Worm (Caenorhabditis elegans) whole organism, midembryonic: ENCODE data around the gene fezf-1.

ENCODE experiments used
- T22C8.4 ChIP-seq: fragments of 200-800 bp; sonication (Bioruptor generic); IDR thresholded peaks from 2 replicates; pipeline ENCODE4 v1.3.6; 2022; ENCODE audit warnings: missing genetic modification characterization, missing compliant biosample characterization
- cog-1 ChIP-seq: sonication (generic microtip); optimal IDR thresholded peaks from 2 replicates; lab custom pipeline; 2016; ENCODE audit warnings: missing genetic modification characterization, missing compliant biosample characterization
- flt-1 ChIP-seq: fragments of 200-800 bp; sonication (Bioruptor generic); IDR thresholded peaks from 2 replicates; pipeline ENCODE4 v1.3.6; 2022; ENCODE audit warnings: missing genetic modification characterization, missing compliant biosample characterization
- klf-2 ChIP-seq: fragments of 200-800 bp; sonication (Bioruptor generic); conservative IDR thresholded peaks from 2 replicates; pipeline ENCODE4 v1.3.6; 2022; ENCODE audit warnings: missing genetic modification reagents, missing genetic modification characterization, missing compliant biosample characterization
- med-1 ChIP-seq: sonication (generic microtip); optimal IDR thresholded peaks from 2 replicates; lab custom pipeline; 2017; ENCODE audit warnings: missing genetic modification characterization, mild to moderate bottlenecking, missing compliant biosample characterization, antibody characterized with exemption, missing genetic modification reagents; ENCODE audit not compliant: insufficient read depth
- ref-1 ChIP-seq: fragments of 200-800 bp; sonication (Bioruptor generic); conservative IDR thresholded peaks from 2 replicates; pipeline ENCODE4 v1.3.6; 2022; ENCODE audit warnings: missing genetic modification reagents, missing genetic modification characterization, missing compliant biosample characterization
- tab-1 ChIP-seq: fragments of 200-800 bp; sonication (Bioruptor generic); IDR thresholded peaks from 2 replicates; pipeline ENCODE4 v1.3.6; 2022; ENCODE audit warnings: missing genetic modification characterization, missing compliant biosample characterization
- ztf-23 ChIP-seq: fragments of 200-800 bp; sonication (Bioruptor generic); IDR thresholded peaks from 2 replicates; pipeline ENCODE4 v1.3.6; 2022; ENCODE audit warnings: missing genetic modification reagents, missing genetic modification characterization, missing compliant biosample characterization
- ztf-29 ChIP-seq: fragments of 200-800 bp; sonication (Bioruptor generic); IDR thresholded peaks from 2 replicates; pipeline ENCODE4 v1.3.6; 2022; ENCODE audit warnings: missing genetic modification reagents, missing genetic modification characterization, missing compliant biosample characterization

The fezf-1 gene

DNA sequence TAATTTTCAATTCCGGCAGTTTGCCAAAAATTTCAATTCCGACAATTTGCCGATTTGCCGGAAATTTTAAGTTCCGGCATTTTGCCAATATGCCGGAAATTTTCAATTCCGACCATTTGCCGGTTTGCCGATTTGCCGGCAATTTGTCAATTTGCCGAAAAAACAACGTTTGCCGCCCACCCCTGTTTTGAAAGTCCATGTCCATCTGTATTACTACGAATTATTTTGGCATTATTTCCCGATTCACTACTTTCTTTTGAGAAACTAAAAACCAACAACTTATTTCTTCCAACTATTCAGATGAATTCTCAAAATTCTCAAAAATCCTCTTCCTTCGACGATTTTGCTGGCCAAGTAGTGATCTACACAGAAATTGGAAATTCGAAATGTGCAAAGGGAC, 26.4 kb downstream of the fezf-1 start, which contains the start of gene Y45F10A.7:
Y45F10A.7 (plus strand) TSS at position 301 of the 400 bp plus-strand sequence.
- TF ChIP-seq ztf-23 (GFP tag; lab: Robert Waterston, UW): no peak
- no peak for TF ChIP-seq flt-1 (GFP tag; lab: Robert Waterston, UW)
- TF ChIP-seq klf-2 (GFP tag; lab: Robert Waterston, UW): no peak
- no peak for TF ChIP-seq med-1 (GFP tag; lab: Kevin White, UChicago)
- TF ChIP-seq tab-1: no peak
- no peak for TF ChIP-seq T22C8.4 (GFP tag; lab: Robert Waterston, UW)
- no peak for TF ChIP-seq cog-1 (tag; lab: Kevin White, UChicago)
- no peak for TF ChIP-seq ztf-29 (GFP tag; lab: Robert Waterston, UW)
- no peak for TF ChIP-seq ref-1 (GFP tag; lab: Robert Waterston, UW)

DNA sequence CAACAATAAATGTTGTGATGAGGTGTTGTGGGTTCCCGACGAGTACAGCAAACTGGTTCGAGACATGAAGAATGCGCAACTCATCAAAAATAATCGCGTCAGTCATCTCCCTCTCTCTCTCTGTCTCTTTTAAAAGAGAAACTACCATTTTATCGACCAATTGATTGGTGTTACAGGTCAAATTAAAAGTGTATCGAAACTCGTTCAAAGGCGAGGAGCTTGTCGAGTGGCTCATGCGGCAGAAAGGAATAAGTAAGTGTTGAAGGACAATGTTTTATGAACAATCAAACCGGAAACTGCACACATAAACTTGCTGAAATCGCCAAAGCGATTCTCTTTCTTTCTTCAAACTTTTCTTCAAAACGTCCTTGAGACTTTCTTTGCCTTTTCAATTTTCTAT, 27.8 kb downstream of the fezf-1 start:
- no peak for TF ChIP-seq T22C8.4 (GFP tag; lab: Robert Waterston, UW)
- no peak for TF ChIP-seq flt-1 (GFP tag; lab: Robert Waterston, UW)
- TF ChIP-seq ref-1 (GFP tag; lab: Robert Waterston, UW): no peak
- no peak for TF ChIP-seq tab-1
- no peak for TF ChIP-seq klf-2 (GFP tag; lab: Robert Waterston, UW)
- TF ChIP-seq ztf-29 (GFP tag; lab: Robert Waterston, UW): no peak
- no peak for TF ChIP-seq med-1 (GFP tag; lab: Kevin White, UChicago)
- no peak for TF ChIP-seq cog-1 (tag; lab: Kevin White, UChicago)
- no peak for TF ChIP-seq ztf-23 (GFP tag; lab: Robert Waterston, UW)

DNA sequence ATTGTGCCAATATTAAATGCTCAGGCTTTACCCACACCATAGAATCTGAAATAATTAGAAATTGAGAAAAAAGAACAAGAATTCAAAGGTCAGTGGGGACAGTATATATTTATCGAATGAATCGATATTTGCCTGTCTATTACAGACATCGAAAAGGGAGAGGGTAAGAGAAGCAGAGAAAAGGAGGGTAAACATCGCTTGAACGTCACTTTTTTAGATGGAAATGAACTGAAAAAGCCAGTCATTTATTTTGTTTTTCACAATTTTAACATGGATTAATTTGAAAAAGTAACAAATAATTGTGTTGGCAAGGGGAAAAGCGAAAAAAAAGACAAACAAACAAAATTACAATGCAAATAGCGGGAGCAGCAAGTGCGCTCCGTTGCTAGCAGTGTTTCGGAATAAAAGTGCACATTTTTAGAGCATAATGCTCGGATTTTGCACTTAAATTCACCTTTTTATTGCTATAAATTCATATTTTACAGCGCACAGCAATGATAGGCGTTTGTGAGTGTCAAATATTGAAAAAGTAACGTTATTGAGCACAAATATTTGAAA, 37.0 kb downstream of the fezf-1 start, which contains the start of gene tbc-9:
tbc-9 (minus strand) TSS at position 51 of the 558 bp plus-strand sequence.
- no peak for TF ChIP-seq klf-2 (GFP tag; lab: Robert Waterston, UW)
- TF ChIP-seq ztf-29 (GFP tag; lab: Robert Waterston, UW): no peak
- no peak for TF ChIP-seq ref-1 (GFP tag; lab: Robert Waterston, UW)
- no peak for TF ChIP-seq tab-1
- TF ChIP-seq med-1 (GFP tag; lab: Kevin White, UChicago): no peak
- TF ChIP-seq flt-1 (GFP tag; lab: Robert Waterston, UW): no peak
- no peak for TF ChIP-seq cog-1 (tag; lab: Kevin White, UChicago)
- TF ChIP-seq T22C8.4 (GFP tag; lab: Robert Waterston, UW): no peak; the same call in 1 of the 2 replicates
- TF ChIP-seq ztf-23 (GFP tag; lab: Robert Waterston, UW): no peak

DNA sequence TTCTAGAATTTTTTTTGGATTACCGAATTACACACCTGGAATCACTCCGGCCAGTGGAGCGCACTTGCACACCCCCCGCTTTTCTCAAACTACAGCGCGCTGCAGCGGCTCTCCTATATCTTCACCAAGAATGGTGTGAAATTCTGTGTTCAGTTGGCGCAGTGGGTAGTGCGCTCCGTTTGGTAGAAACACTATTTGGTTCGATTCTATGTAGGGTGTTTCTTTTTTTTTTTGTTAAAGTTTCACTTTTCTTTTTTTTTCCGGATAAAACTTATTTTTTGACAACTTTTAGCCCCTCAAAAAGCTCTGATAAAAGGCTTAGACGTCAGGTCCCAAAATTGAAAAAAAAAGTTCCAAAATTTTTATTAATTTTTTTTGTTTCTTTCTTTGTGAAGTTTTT, 38.2 kb downstream of the fezf-1 start:
- TF ChIP-seq ref-1 (GFP tag; lab: Robert Waterston, UW): 0 out of 2 replicates have a peak, but pooled peaks have one; percentile 17
- peak; percentile 66 for TF ChIP-seq T22C8.4 (GFP tag; lab: Robert Waterston, UW)
- TF ChIP-seq flt-1 (GFP tag; lab: Robert Waterston, UW): peak; percentile 67
- 0 out of 2 replicates have a peak, but pooled peaks have one; percentile 37 for TF ChIP-seq ztf-23 (GFP tag; lab: Robert Waterston, UW)
- 0 out of 2 replicates have a peak, but pooled peaks have one; percentile 53 for TF ChIP-seq tab-1

DNA sequence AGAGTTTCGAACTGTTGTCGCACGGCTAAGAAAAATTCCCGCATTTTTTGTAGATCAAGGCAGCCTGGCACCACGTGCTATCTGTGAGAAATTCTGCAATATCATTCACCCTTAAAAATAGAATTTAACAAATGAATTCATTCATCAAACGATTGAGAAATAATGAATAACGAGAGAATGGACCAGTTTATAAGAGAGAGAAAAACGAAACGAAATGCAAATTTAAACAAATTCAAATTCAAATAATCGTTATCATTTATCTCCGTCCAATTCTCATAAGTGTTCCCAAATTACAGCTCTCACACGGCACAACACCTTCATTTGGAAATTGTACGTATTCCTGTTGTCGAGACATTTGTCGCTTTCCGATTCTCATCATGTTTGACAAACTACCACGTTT, 39.2 kb downstream of the fezf-1 start, which contains the start of gene seld-1:
seld-1 (plus strand) TSS at position 301 of the 400 bp plus-strand sequence.
- TF ChIP-seq tab-1 (no peak), ref-1 (GFP tag; lab: Robert Waterston, UW) (no peak), klf-2 (GFP tag; lab: Robert Waterston, UW) (no peak), flt-1 (GFP tag; lab: Robert Waterston, UW) (no peak), cog-1 (tag; lab: Kevin White, UChicago) (no peak), T22C8.4 (GFP tag; lab: Robert Waterston, UW) (no peak), med-1 (GFP tag; lab: Kevin White, UChicago) (no peak)

DNA sequence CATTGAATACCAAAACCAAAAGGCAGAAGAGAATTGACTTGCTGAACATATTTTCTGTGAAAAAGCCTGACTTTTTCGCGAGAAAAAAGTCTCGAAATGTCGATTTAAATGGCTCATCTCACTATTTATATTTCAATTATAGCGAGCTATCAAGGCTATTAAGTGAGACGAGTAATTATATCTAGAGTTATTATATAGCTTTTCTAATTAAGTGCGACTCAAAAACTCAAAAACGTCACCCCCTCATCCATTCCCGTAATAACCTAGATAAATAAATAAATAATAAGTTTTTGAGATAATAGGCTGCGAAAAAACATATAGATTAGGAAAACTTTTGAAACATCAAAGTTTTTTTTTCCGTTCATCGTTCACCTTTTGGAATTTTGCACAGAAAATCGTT, 39.8 kb downstream of the fezf-1 start, which contains the start of gene nlp-17:
nlp-17 (minus strand) TSS at position 101 of the 400 bp plus-strand sequence.
- TF ChIP-seq ztf-23 (GFP tag; lab: Robert Waterston, UW) (no peak), med-1 (GFP tag; lab: Kevin White, UChicago) (no peak), tab-1 (no peak), cog-1 (tag; lab: Kevin White, UChicago) (no peak), T22C8.4 (GFP tag; lab: Robert Waterston, UW) (no peak), ref-1 (GFP tag; lab: Robert Waterston, UW) (no peak), ztf-29 (GFP tag; lab: Robert Waterston, UW) (no peak), klf-2 (GFP tag; lab: Robert Waterston, UW) (no peak), flt-1 (GFP tag; lab: Robert Waterston, UW) (no peak)

DNA sequence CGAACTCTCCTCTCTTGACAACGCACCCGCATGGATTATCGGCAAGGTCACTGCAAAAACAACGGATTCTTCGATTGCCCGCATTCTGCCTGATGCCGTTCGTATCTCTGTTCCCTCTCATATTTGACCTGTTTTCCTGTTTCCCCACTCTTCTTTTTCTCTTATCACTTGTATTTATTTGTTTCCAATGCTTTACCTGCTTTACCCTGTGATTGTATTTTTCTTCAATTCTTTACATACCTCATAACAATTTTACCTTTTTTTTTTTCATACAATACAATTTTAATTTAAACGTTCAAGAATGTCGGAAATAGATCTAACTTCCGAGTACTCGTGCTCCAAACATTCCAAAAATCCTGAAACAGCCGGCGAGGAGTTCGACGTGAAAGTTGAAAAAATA, 43.0 kb downstream of the fezf-1 start, which contains the start of gene afmd-2:
afmd-2 (plus strand) TSS at position 301 of the 400 bp plus-strand sequence.
- TF ChIP-seq flt-1 (GFP tag; lab: Robert Waterston, UW): no peak

DNA sequence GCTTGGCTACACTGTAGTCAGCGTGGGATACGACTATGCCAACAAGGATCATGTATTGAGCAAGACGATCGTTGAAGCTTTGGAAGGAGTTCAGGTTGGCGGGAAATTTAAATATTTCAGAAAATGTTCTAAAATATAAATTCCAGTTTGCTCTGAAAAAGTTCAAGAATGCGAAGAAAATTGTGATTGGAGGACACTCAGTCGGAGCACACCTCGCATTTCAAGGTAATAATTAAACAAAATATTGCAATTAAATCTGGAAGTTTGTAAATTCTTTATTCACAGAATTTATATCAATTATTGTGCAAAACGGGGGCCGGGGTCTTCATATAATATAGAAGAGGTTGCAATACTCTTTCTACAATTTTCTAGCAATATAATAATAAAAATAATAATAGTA, 44.2 kb downstream of the fezf-1 start:
- no peak for TF ChIP-seq med-1 (GFP tag; lab: Kevin White, UChicago)
- no peak for TF ChIP-seq T22C8.4 (GFP tag; lab: Robert Waterston, UW)
- no peak for TF ChIP-seq ztf-23 (GFP tag; lab: Robert Waterston, UW)

DNA sequence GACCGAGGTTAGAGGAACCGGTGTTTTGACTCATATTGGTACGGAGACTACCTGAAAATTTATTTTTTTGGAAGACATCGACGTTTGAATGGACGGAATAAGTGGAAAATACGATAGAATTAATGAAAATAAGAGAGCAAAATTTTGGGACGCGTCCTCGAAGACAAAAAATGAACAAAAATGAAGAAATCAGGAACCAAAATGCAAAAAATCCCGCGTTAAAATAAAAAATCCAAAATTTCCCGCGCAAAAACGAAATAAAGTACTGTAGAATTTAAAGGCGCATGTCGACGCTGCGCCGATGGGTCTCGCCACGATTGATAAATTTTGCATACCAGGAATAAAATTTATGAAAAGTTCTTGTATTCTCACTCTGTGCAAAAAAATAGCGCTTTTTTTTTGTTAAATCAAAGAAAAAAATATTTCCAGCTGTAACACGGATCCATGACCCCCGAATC, 46.2 kb downstream of the fezf-1 start, which contains the start of gene puf-3:
puf-3 (minus strand) TSS at position 51 of the 458 bp plus-strand sequence.
- no peak for TF ChIP-seq tab-1
- no peak for TF ChIP-seq ref-1 (GFP tag; lab: Robert Waterston, UW)
- no peak for TF ChIP-seq ztf-23 (GFP tag; lab: Robert Waterston, UW)
- TF ChIP-seq med-1 (GFP tag; lab: Kevin White, UChicago): no peak
- TF ChIP-seq flt-1 (GFP tag; lab: Robert Waterston, UW): no peak
